Worm (Caenorhabditis elegans): ENCODE data around the gene E02H9.1.

E02H9.1 gene

DNA sequence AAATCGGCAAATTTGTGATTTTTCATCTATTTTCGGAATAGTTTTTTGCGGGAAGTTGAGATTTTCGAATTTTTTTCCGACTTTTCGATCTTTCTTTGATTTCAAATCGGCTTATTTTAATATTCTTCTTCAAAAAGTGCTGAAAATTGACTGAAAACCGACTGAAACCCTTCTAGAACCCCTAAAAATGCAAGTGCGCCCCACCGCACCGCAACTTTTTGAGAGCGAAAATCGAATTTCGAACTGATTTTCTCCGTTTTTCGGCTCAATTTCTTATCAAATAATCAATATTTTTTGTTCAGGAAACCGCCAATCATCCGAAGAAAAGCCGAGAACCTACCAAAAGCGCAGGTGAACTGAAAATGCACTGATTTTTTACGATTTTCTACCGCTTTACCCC is 9.0 kb downstream of the E02H9.1 start:
- TF ChIP-seq F13C5.2 (tag; optimal IDR thresholded peaks at IDR 0.05) (no peak), hnd-1 (tag; optimal IDR thresholded peaks at IDR 0.05) (no peak), pes-1 (GFP tag; IDR thresholded peaks at IDR 0.05) (no peak), tra-4 (tag; optimal IDR thresholded peaks at IDR 0.05) (no peak), B0310.2 (tag; optimal IDR thresholded peaks at IDR 0.05) (no peak), aly-1 (tag; optimal IDR thresholded peaks at IDR 0.05) (no peak), ceh-36 (tag; optimal IDR thresholded peaks at IDR 0.05) (no peak), tbx-37 (GFP tag; conservative IDR thresholded peaks at IDR 0.05) (no peak), hmbx-1 (tag; optimal IDR thresholded peaks at IDR 0.05) (no peak), flt-1 (GFP tag; IDR thresholded peaks at IDR 0.05) (no peak), scrt-1 (GFP tag; IDR thresholded peaks at IDR 0.05) (no peak), sea-1 (GFP tag; conservative IDR thresholded peaks at IDR 0.05) (no peak), ets-7 (tag; optimal IDR thresholded peaks at IDR 0.05) (no peak), hmg-4 (GFP tag; optimal IDR thresholded peaks at IDR 0.05) (no peak)

DNA sequence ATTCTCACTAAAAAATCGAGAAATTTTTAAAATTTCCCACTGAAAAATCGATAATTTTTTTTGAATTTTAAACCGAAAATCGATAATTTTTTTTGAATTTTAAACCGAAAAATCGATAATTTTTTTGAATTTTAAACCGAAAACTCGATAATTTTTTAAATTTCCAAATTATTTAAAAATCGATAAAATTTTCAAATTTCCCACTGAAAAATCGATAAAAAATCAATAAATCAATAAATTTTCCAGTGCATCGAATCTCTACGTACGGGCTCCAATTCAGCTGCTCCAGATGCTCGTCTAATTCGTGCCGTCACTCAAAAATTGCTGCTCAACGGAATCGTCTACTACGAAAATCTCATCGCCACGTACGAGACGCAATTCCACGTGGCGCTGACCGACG is 10.3 kb downstream of the E02H9.1 start:
- TF ChIP-seq hmg-4 (GFP tag; optimal IDR thresholded peaks at IDR 0.05) (no peak), hmbx-1 (tag; optimal IDR thresholded peaks at IDR 0.05) (no peak), scrt-1 (GFP tag; IDR thresholded peaks at IDR 0.05) (no peak), F13C5.2 (tag; optimal IDR thresholded peaks at IDR 0.05) (no peak), ama-1 (optimal IDR thresholded peaks at IDR 0.05) (no peak), pes-1 (GFP tag; IDR thresholded peaks at IDR 0.05) (no peak), aly-1 (tag; optimal IDR thresholded peaks at IDR 0.05) (no peak), tra-4 (tag; optimal IDR thresholded peaks at IDR 0.05) (no peak), tbx-37 (GFP tag; conservative IDR thresholded peaks at IDR 0.05) (no peak), ets-7 (tag; optimal IDR thresholded peaks at IDR 0.05) (no peak), ceh-36 (tag; optimal IDR thresholded peaks at IDR 0.05) (no peak), sea-1 (GFP tag; conservative IDR thresholded peaks at IDR 0.05) (no peak), flt-1 (GFP tag; IDR thresholded peaks at IDR 0.05) (no peak), hnd-1 (tag; optimal IDR thresholded peaks at IDR 0.05) (no peak), ceh-13 (GFP tag; optimal IDR thresholded peaks at IDR 0.05) (no peak), B0310.2 (tag; optimal IDR thresholded peaks at IDR 0.05) (no peak), tbx-11 (GFP tag; IDR thresholded peaks at IDR 0.05) (no peak)

DNA sequence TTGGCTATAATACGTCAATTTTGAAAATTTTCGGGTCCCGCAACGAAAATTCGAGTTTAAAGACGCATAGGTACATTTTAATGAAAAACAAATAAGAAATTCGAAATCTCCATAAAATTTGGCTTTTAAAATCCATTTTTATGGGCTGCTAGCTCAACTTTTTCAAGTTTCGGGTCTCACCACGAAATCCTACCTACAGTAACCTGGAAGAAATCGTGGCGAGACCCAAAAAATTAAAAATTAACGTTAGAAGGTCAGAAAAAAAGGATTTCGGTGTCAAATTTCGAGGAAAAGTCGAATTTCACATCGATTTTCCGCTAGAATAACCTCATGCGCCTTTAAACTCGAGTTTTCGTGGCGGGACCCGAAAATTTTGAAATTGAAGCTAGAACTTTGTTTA is 13.9 kb downstream of the E02H9.1 start:
- TF ChIP-seq flt-1 (GFP tag; IDR thresholded peaks at IDR 0.05) (no peak), tra-4 (tag; optimal IDR thresholded peaks at IDR 0.05) (no peak), B0310.2 (tag; optimal IDR thresholded peaks at IDR 0.05) (no peak), hmbx-1 (tag; optimal IDR thresholded peaks at IDR 0.05) (no peak), tbx-11 (GFP tag; IDR thresholded peaks at IDR 0.05) (no peak), tbx-37 (GFP tag; conservative IDR thresholded peaks at IDR 0.05) (no peak), aly-1 (tag; optimal IDR thresholded peaks at IDR 0.05) (no peak), pes-1 (GFP tag; IDR thresholded peaks at IDR 0.05) (no peak), sea-1 (GFP tag; conservative IDR thresholded peaks at IDR 0.05) (no peak), ceh-36 (tag; optimal IDR thresholded peaks at IDR 0.05) (no peak), hnd-1 (tag; optimal IDR thresholded peaks at IDR 0.05) (no peak), F13C5.2 (tag; optimal IDR thresholded peaks at IDR 0.05) (no peak)

DNA sequence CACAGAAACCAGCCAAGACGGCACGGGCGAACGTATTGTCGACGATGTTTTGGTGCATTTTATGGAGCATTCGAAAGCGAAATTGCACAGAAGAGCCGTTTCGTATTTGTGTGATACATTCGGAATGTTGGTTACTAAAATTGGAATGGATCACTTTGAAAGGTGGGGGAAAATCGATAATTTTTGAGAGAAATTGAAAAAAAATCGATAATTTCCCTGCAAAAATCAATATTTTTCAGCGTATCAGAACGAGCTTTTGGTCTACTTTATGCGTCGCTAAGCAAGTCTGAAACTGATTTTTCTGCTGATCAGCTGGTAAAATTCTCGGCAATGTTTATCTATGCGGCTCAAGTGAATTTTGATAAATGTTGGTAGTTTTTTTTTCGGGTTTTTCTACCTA is 14.5 kb downstream of the E02H9.1 start:
- no peak for TF ChIP-seq aly-1 (tag; optimal IDR thresholded peaks at IDR 0.05)
- TF ChIP-seq tbx-11 (GFP tag; IDR thresholded peaks at IDR 0.05) = no peak
- TF ChIP-seq scrt-1 (GFP tag; IDR thresholded peaks at IDR 0.05) = no peak
- no peak for TF ChIP-seq F13C5.2 (tag; optimal IDR thresholded peaks at IDR 0.05)
- TF ChIP-seq hnd-1 (tag; optimal IDR thresholded peaks at IDR 0.05) = no peak

DNA sequence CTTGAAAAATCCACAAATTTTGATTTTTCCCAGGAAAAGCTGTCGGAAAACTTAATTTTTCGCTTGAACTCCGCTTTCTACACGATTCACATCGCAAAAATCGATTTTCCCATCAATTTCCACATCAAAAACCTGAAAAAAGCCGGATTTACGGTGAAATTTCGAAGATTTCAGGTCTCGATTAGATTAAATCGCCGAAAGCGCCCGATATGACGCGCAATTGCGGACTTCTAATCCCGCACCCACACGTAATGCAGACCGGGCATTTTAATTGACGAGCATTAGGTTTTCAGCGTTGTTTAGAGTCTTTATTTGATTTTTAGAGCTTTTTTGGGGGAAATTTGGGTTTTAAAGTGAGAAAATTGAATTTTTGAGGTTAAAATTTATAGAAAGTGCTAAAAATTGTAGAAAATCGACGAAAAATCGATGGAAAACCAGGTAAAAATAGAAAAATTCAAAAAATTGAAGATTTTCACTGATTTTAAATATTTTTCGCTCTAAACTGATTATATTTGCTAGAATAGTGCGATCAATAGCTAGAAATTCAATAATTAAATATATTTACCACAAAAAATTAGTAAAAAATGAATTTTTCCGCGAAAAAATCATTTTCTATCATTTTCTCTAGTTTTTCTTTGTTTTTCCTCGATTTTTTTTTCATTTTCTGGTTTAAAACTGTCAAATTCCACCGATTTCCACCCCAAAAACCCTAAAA is 18.9 kb downstream of the E02H9.1 start, which contains the start of gene Y54F10AL.1:
Gene Y54F10AL.1 (plus strand): TSS at position 665 of the 715 bp plus-strand sequence.
- TF ChIP-seq ama-1 (optimal IDR thresholded peaks at IDR 0.05) (no peak), ceh-36 (tag; optimal IDR thresholded peaks at IDR 0.05) (peak; percentile 33)

DNA sequence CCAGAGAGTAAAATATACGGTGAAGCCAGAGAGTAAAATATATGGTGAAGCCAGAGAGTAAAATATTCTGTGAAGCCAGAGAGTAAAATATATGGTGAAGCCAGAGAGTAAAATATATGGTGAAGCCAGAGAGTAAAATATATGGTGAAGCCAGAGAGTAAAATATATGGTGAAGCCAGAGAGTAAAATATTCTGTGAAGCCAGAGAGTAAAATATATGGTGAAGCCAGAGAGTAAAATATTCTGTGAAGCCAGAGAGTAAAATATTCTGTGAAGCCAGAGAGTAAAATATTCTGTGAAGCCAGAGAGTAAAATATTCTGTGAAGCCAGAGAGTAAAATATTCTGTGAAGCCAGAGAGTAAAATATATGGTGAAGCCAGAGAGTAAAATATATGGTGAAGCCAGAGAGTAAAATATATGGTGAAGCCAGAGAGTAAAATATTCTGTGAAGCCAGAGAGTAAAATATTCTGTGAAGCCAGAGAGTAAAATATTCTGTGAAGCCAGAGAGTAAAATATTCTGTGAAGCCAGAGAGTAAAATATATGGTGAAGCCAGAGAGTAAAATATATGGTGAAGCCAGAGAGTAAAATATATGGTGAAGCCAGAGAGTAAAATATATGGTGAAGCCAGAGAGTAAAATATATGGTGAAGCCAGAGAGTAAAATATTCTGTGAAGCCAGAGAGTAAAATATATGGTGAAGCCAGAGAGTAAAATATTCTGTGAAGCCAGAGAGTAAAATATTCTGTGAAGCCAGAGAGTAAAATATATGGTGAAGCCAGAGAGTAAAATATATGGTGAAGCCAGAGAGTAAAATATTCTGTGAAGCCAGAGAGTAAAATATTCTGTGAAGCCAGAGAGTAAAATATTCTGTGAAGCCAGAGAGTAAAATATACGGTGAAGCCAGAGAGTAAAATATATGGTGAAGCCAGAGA is 29.2 kb downstream of the E02H9.1 start:
- TF ChIP-seq scrt-1 (GFP tag; IDR thresholded peaks at IDR 0.05) (peak; percentile 76), flt-1 (GFP tag; IDR thresholded peaks at IDR 0.05) (peak; percentile 92), sea-1 (GFP tag; conservative IDR thresholded peaks at IDR 0.05) (peak; percentile 87), pes-1 (GFP tag; IDR thresholded peaks at IDR 0.05) (peak; percentile 88), tbx-11 (GFP tag; IDR thresholded peaks at IDR 0.05) (peak; percentile 87), tbx-37 (GFP tag; conservative IDR thresholded peaks at IDR 0.05) (peak; percentile 99)

DNA sequence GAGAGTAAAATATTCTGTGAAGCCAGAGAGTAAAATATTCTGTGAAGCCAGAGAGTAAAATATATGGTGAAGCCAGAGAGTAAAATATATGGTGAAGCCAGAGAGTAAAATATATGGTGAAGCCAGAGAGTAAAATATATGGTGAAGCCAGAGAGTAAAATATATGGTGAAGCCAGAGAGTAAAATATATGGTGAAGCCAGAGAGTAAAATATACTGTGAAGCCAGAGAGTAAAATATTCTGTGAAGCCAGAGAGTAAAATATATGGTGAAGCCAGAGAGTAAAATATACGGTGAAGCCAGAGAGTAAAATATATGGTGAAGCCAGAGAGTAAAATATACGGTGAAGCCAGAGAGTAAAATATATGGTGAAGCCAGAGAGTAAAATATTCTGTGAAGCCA is 31.0 kb downstream of the E02H9.1 start:
- peak; percentile 75; the same call in 1 of the 2 replicates for TF ChIP-seq sea-1 (GFP tag; conservative IDR thresholded peaks at IDR 0.05)
- TF ChIP-seq tbx-37 (GFP tag; conservative IDR thresholded peaks at IDR 0.05) = peak; percentile 99
- TF ChIP-seq flt-1 (GFP tag; IDR thresholded peaks at IDR 0.05) = peak; percentile 97
- peak; percentile 89 for TF ChIP-seq pes-1 (GFP tag; IDR thresholded peaks at IDR 0.05)
- TF ChIP-seq scrt-1 (GFP tag; IDR thresholded peaks at IDR 0.05) = peak; percentile 72; the same call in 1 of the 2 replicates
- TF ChIP-seq tbx-11 (GFP tag; IDR thresholded peaks at IDR 0.05) = peak; percentile 73; the same call in 1 of the 2 replicates

Data from whole organism, early embryonic.